Worm (Caenorhabditis elegans): ENCODE results near the gene W02D7.11.

The W02D7.11 gene

DNA sequence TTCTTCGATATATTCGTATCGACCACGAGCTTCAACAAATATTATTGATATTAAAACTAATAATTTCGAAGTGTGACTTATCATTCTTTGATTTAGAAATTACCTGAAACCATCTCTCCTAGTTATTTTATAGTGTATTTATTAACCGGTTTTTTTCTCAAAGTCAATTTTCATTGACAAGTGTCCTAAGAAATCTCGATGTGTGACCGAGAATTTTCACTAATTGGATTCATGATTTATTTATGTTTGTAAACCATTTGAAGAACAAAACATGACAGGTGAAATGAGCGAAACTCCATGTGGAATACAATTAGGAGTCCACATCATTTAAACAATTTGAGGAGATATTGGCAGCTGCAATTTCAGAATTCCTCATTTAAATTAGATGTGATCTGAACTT, 40.8 kb downstream of the W02D7.11 start, which contains the start of gene C16D9.8:
Gene C16D9.8, minus strand, starts transcription at position 101 of the 400 bp plus-strand sequence.
- TF ChIP-seq D2030.7 (GFP tag; IDR thresholded peaks at IDR 0.05) (no peak), Y79H2A.3 (GFP tag; conservative IDR thresholded peaks at IDR 0.05) (no peak), ztf-26 (tag; optimal IDR thresholded peaks at IDR 0.05) (no peak)

DNA sequence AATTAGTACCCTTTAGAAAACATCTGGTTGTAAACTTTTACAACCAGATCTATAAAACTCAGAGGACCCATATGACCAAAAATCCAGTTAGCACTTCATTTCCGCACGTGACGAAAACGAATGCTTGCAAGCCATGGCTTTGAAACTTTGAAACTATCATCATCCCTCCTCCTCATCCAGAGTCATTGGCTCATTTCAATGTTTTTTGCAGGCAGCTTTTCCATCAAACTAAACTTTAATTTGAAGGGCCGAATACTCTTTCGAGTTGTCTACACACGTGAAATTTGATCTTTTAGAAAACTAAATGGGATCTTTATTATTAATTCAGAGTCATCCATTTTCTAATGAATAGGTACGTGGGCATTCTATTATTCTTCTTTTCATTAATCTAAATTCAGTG, 42.1 kb downstream of the W02D7.11 start:
- TF ChIP-seq B0261.1 (tag; optimal IDR thresholded peaks at IDR 0.05) (no peak), madf-6 (GFP tag; IDR thresholded peaks at IDR 0.05) (no peak), tbp1 (GFP tag; optimal IDR thresholded peaks at IDR 0.05) (no peak), lin-40 (tag; optimal IDR thresholded peaks at IDR 0.05) (no peak), ztf-26 (tag; optimal IDR thresholded peaks at IDR 0.05) (no peak), F57C9.4 (tag; optimal IDR thresholded peaks at IDR 0.05) (no peak), F49E8.2 (tag; optimal IDR thresholded peaks at IDR 0.05; ENCODE audit: insufficient read depth) (no peak), ztf-28 (GFP tag; IDR thresholded peaks at IDR 0.05) (no peak), madf-3 (GFP tag; IDR thresholded peaks at IDR 0.05) (no peak), lin-35 (GFP tag; optimal IDR thresholded peaks at IDR 0.05) (no peak), ztf-6 (GFP tag; IDR thresholded peaks at IDR 0.05) (no peak), mes-4 (tag; optimal IDR thresholded peaks at IDR 0.05) (no peak), snpc-1.3 (tag; optimal IDR thresholded peaks at IDR 0.05; ENCODE audit: insufficient read depth) (no peak)

DNA sequence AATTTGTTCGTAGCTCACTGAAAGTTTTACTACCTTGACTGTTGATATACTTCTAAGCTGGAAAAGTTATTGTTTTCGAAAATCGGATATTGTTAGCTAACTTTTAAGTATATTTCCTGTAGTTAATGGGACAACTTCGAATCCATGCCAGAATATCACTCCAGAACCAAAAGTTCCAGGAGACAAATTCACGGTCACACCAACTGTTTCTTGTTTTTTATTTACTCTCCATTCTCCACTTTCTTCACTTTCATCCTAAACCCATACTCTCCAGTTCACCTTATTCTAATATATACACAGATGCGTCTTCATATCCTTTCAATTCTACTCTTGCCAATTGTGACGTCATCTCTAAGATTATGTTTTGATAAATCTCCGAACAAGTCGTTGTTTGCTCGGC, 45.3 kb downstream of the W02D7.11 start, which contains the start of gene C16D9.1:
Gene C16D9.1, plus strand, starts transcription at position 301 of the 400 bp plus-strand sequence.
- TF ChIP-seq athp-1 (tag; optimal IDR thresholded peaks at IDR 0.05) (no peak), zfh-2 (GFP tag; conservative IDR thresholded peaks at IDR 0.05) (no peak), ceh-91 (GFP tag; IDR thresholded peaks at IDR 0.05) (no peak), F37B4.10 (GFP tag; IDR thresholded peaks at IDR 0.05) (no peak), F52B5.7 (tag; optimal IDR thresholded peaks at IDR 0.05) (no peak), aptf-3 (GFP tag; IDR thresholded peaks at IDR 0.05) (no peak), gei-17 (GFP tag; optimal IDR thresholded peaks at IDR 0.05) (no peak), snpc-1.1 (tag; optimal IDR thresholded peaks at IDR 0.05; ENCODE audit: insufficient read depth) (no peak)

DNA sequence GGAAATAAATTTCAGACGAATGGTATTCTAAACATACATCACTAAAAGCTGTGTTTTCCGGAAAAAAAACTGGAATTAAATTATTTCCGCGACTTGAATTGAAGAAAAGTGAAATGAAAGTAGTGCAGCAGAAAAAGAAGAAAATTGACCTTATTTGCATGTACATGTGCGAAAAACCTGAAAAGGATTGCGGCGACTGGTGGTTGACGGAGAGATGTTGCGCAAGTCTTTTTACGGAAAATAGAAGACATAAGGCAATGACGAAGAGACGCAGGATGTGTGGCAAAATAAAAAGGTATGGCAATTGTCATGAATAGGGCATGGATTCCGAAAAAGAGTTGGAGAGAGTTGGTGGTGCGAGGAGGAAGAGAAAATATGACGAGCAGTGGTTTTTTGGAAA, 49.3 kb downstream of the W02D7.11 start:
- TF ChIP-seq Y56A3A.18 (GFP tag; IDR thresholded peaks at IDR 0.05) (no peak), ztf-6 (GFP tag; IDR thresholded peaks at IDR 0.05) (no peak), F22D6.2 (tag; optimal IDR thresholded peaks at IDR 0.05) (no peak), ekl-4 (GFP tag; IDR thresholded peaks at IDR 0.05) (no peak), Y79H2A.3 (GFP tag; conservative IDR thresholded peaks at IDR 0.05) (no peak), K11D2.4 (GFP tag; IDR thresholded peaks at IDR 0.05) (no peak), ceh-91 (GFP tag; IDR thresholded peaks at IDR 0.05) (no peak), mes-4 (tag; optimal IDR thresholded peaks at IDR 0.05) (no peak), Y95B8A.8 (GFP tag; IDR thresholded peaks at IDR 0.05) (no peak), hlh-12 (tag; optimal IDR thresholded peaks at IDR 0.05) (no peak), madf-3 (GFP tag; IDR thresholded peaks at IDR 0.05) (no peak), madf-10 (tag; optimal IDR thresholded peaks at IDR 0.05) (no peak), snpc-3.4 (tag; optimal IDR thresholded peaks at IDR 0.05) (no peak), hsf-1 (GFP tag; IDR thresholded peaks at IDR 0.05) (no peak)

DNA sequence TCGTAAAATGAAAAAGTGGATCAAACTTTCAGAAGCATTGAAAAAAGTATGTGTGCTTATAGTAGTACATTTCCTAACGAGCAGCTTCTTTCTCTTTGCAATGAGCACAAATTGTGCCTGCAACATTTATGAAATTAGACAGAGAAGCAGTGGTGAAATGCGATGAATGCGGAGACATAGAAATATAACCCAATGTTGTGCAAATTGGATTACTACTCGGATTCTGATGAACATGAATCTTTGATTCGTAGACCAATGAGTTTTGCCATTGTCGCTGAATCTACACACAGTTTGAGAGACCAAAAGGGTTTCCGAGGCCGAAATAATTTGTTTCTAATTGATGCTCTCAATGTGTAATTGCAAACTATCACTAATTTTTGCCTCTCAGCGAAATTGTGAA, 50.4 kb downstream of the W02D7.11 start:
- TF ChIP-seq lin-26 (GFP tag; IDR thresholded peaks at IDR 0.05) (no peak), lin-35 (GFP tag; optimal IDR thresholded peaks at IDR 0.05) (no peak), B0336.3 (GFP tag; IDR thresholded peaks at IDR 0.05) (no peak), ceh-100 (GFP tag; IDR thresholded peaks at IDR 0.05) (no peak), F57A8.1 (GFP tag; optimal IDR thresholded peaks at IDR 0.05) (no peak), attf-6 (GFP tag; IDR thresholded peaks at IDR 0.05) (no peak), ccch-3 (GFP tag; optimal IDR thresholded peaks at IDR 0.05) (no peak), D2030.7 (GFP tag; IDR thresholded peaks at IDR 0.05) (no peak), sptf-2 (GFP tag; optimal IDR thresholded peaks at IDR 0.05) (no peak), rec-8 (tag; optimal IDR thresholded peaks at IDR 0.05) (no peak)
